Worm (Caenorhabditis elegans) whole organism, L4/young adult: ENCODE data around the gene C49C3.20.

Experiments
- W03F9.2 ChIP-seq: fragments of 150-350 bp; optimal IDR thresholded peaks from 2 replicates; lab custom pipeline; 2014; ENCODE audit warnings: missing biosample characterization, missing genetic modification characterization
- dao-5 ChIP-seq: sonication (generic microtip); optimal IDR thresholded peaks from 2 replicates; lab custom pipeline; 2016; ENCODE audit warnings: missing genotype, missing genetic modification characterization, moderate library complexity, missing compliant biosample characterization
- him-1 ChIP-seq: sonication (generic microtip); optimal IDR thresholded peaks from 2 replicates; lab custom pipeline; 2016; ENCODE audit warnings: missing genotype, missing genetic modification reagents, missing genetic modification characterization, missing compliant biosample characterization

DNA sequence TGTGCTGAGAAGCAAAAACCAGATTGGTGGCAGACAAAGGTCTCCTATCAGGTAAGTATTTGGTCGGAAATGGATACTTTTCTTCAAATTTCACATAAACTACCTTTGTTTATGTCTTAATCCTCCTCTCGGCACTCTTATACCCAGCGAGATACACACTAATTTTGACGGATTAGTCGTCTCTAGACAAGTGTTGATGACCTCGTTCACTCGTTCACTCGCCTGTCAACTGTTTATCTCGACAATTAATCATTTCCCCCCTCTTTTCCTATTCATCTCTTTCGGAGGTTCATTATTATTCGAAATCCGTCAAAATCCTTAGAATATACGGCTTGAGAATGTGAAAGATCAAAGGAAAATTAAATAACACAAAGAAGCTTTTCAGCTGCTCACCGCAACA lies 46.6 kb downstream of the C49C3.20 start:
- TF ChIP-seq W03F9.2 (tag; lab: Kevin White, UChicago) (no peak), him-1 (tag; lab: Kevin White, UChicago) (no peak), dao-5 (tag; lab: Kevin White, UChicago) (no peak)
